Worm (Caenorhabditis elegans) whole organism, L2 larva: ENCODE data around the gene ensh-1.

Experiments used
- C34F6.9 ChIP-seq: fragments of 150-350 bp; optimal IDR thresholded peaks from 2 replicates; lab custom pipeline; 2014; ENCODE audit warnings: missing biosample characterization, missing genetic modification characterization
- R02D3.7 ChIP-seq: fragments of 150-350 bp; optimal IDR thresholded peaks from 2 replicates; lab custom pipeline; 2014; ENCODE audit warnings: missing biosample characterization, missing genetic modification characterization
- elt-1 ChIP-seq: fragments of 150-350 bp; optimal IDR thresholded peaks from 2 replicates; lab custom pipeline; 2014; ENCODE audit warnings: missing biosample characterization, missing genetic modification characterization
- elt-3 ChIP-seq: sonication (generic microtip); optimal IDR thresholded peaks from 2 replicates; lab custom pipeline; 2017; ENCODE audit warnings: missing biosample characterization, missing genetic modification characterization
- nhr-11 ChIP-seq: fragments of 150-350 bp; optimal IDR thresholded peaks from 2 replicates; lab custom pipeline; 2014; ENCODE audit warnings: missing biosample characterization, missing genetic modification characterization
- nhr-25 ChIP-seq: fragments of 150-350 bp; sonication (generic microtip); optimal IDR thresholded peaks from 3 replicates; lab custom pipeline; 2014; ENCODE audit warnings: missing biosample characterization, missing genetic modification characterization
- nhr-6 ChIP-seq: fragments of 150-350 bp; optimal IDR thresholded peaks from 2 replicates; lab custom pipeline; 2014; ENCODE audit warnings: missing biosample characterization, missing genetic modification characterization
- ztf-11 ChIP-seq: sonication (generic microtip); optimal IDR thresholded peaks from 2 replicates; lab custom pipeline; 2017; ENCODE audit warnings: missing biosample characterization, missing genetic modification characterization

DNA sequence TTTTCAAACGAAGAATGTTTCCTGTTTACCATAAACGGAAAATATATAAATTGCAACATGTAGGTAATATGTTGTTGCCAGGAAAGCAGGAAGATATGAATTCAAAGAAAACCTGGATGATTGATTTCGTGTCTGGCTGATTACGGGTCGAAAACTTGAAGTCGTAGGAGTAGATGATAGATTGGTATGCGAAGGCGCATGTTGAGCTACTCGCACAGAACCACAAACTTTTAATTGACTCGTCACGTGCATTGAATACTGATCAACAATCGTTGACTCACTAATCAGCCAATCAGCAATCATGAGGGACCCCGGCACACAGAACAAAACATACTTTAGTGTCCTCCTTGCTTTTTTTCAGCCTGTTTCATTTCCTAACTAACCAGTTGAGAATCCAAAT, 16.0 kb downstream of the ensh-1 start:
- TF ChIP-seq elt-1: no peak
- no peak for TF ChIP-seq elt-3
- TF ChIP-seq C34F6.9 (tag; lab: Kevin White, UChicago): no peak
- TF ChIP-seq nhr-6 (tag; lab: Kevin White, UChicago): no peak
- no peak for TF ChIP-seq nhr-11 (tag; lab: Kevin White, UChicago)
- no peak for TF ChIP-seq nhr-25 (tag; lab: Kevin White, UChicago)
- TF ChIP-seq R02D3.7 (tag; lab: Kevin White, UChicago): no peak
- no peak for TF ChIP-seq ztf-11 (tag; lab: Kevin White, UChicago)
